Worm (Caenorhabditis elegans) whole organism, L1 larva: ENCODE results near the gene T04F3.3.

Experiments used
- F16B12.6 ChIP-seq: fragments of 150-350 bp; optimal IDR thresholded peaks from 2 replicates; lab custom pipeline; 2014; ENCODE audit warnings: missing biosample characterization, missing genetic modification characterization
- Y116A8C.19 ChIP-seq: sonication (generic microtip); optimal IDR thresholded peaks from 2 replicates; lab custom pipeline; 2016; ENCODE audit warnings: missing compliant biosample characterization, missing genetic modification characterization, borderline replicate concordance
- ama-1 ChIP-seq: fragments of 150-350 bp; optimal IDR thresholded peaks from 2 replicates; lab custom pipeline; 2014
- blmp-1 ChIP-seq: fragments of 150-350 bp; optimal IDR thresholded peaks from 2 replicates; lab custom pipeline; 2014; ENCODE audit warnings: missing biosample characterization, missing genetic modification characterization
- ceh-88 ChIP-seq: fragments of 200-800 bp; sonication (Bioruptor generic); IDR thresholded peaks from 2 replicates; pipeline ENCODE4 v1.3.6; 2022; ENCODE audit warnings: missing genetic modification characterization, missing compliant biosample characterization
- dpl-1 ChIP-seq, 3 experiments: fragments of 150-350 bp in 2 of 3; sonication (generic microtip) in 1 of 3; optimal IDR thresholded peaks; 2 replicates each; lab custom pipeline; 2014 to 2017; ENCODE audit warnings: missing biosample characterization in 3 of 3, missing genetic modification characterization in 3 of 3, missing genetic modification reagents in 3 of 3
- efl-1 ChIP-seq, 4 experiments: fragments of 150-350 bp; optimal IDR thresholded peaks in 3 of 4; peaks in 1 of 4; 1 replicate in 1 of 4; 2 replicates in 3 of 4; lab custom pipeline; 2014; ENCODE audit warnings: missing biosample characterization in 2 of 4, missing genetic modification characterization in 2 of 4, missing genetic modification reagents in 2 of 4
- egl-13 ChIP-seq: sonication (generic microtip); optimal IDR thresholded peaks from 2 replicates; lab custom pipeline; 2016; ENCODE audit warnings: missing genotype, missing genetic modification reagents, missing genetic modification characterization, missing compliant biosample characterization
- egl-27 ChIP-seq, 2 experiments: fragments of 150-350 bp in 1 of 2; sonication (generic microtip); optimal IDR thresholded peaks; 3 replicates each; lab custom pipeline; 2017 to 2018; ENCODE audit warnings: missing biosample characterization in 2 of 2, missing genetic modification characterization in 2 of 2, missing genetic modification reagents in 2 of 2
- elt-2 ChIP-seq: sonication (generic microtip); optimal IDR thresholded peaks from 2 replicates; lab custom pipeline; 2016; ENCODE audit warnings: missing genetic modification characterization, mild to moderate bottlenecking, inconsistent platforms, missing compliant biosample characterization, missing genetic modification reagents
- elt-3 ChIP-seq, 6 experiments: fragments of 150-350 bp in 1 of 6; sonication (generic microtip); optimal IDR thresholded peaks; 2 replicates each; lab custom pipeline; 2017 to 2018; ENCODE audit warnings: missing biosample characterization in 6 of 6, missing genetic modification characterization in 6 of 6, inconsistent platforms in 1 of 6
- fkh-8 ChIP-seq: sonication (generic microtip); optimal IDR thresholded peaks from 2 replicates; lab custom pipeline; 2016; ENCODE audit warnings: mild to moderate bottlenecking, missing genetic modification characterization, missing compliant biosample characterization
- jun-1 ChIP-seq: fragments of 150-350 bp; optimal IDR thresholded peaks from 2 replicates; lab custom pipeline; 2014; ENCODE audit warnings: missing biosample characterization, missing genetic modification reagents, missing genetic modification characterization
- lin-35 ChIP-seq, 2 experiments: fragments of 150-350 bp; optimal IDR thresholded peaks; 2 replicates each; lab custom pipeline; 2014; ENCODE audit warnings: missing biosample characterization in 2 of 2, missing genetic modification characterization in 2 of 2, missing genetic modification reagents in 2 of 2
- lir-3 ChIP-seq: sonication (generic microtip); optimal IDR thresholded peaks from 2 replicates; lab custom pipeline; 2016; ENCODE audit warnings: mild to moderate bottlenecking, missing genetic modification characterization, moderate library complexity, missing compliant biosample characterization; ENCODE audit not compliant: poor library complexity
- lsy-2 ChIP-seq, 2 experiments: fragments of 150-350 bp; optimal IDR thresholded peaks; 2 replicates each; lab custom pipeline; 2014; ENCODE audit warnings: missing biosample characterization in 2 of 2, missing genetic modification characterization in 2 of 2
- mab-9 ChIP-seq: fragments of 200-800 bp; sonication (Bioruptor generic); IDR thresholded peaks from 2 replicates; pipeline ENCODE4 v1.3.6; 2022; ENCODE audit warnings: missing genetic modification reagents, missing genetic modification characterization, missing compliant biosample characterization
- mef-2 ChIP-seq: fragments of 150-350 bp; optimal IDR thresholded peaks from 2 replicates; lab custom pipeline; 2014; ENCODE audit warnings: missing biosample characterization, missing genetic modification characterization
- nhr-11 ChIP-seq: fragments of 150-350 bp; optimal IDR thresholded peaks from 2 replicates; lab custom pipeline; 2014; ENCODE audit warnings: missing biosample characterization, missing genetic modification characterization
- nhr-19 ChIP-seq: fragments of 200-800 bp; sonication (Bioruptor generic); conservative IDR thresholded peaks from 2 replicates; pipeline ENCODE4 v1.3.6; 2022; ENCODE audit warnings: missing genetic modification characterization, missing compliant biosample characterization
- nhr-20 ChIP-seq: sonication (generic microtip); optimal IDR thresholded peaks from 2 replicates; lab custom pipeline; 2016; ENCODE audit warnings: mild to moderate bottlenecking, missing genetic modification characterization, missing compliant biosample characterization
- nhr-237 ChIP-seq: fragments of 150-350 bp; optimal IDR thresholded peaks from 2 replicates; lab custom pipeline; 2014; ENCODE audit warnings: missing biosample characterization, missing genetic modification characterization
- nhr-28 ChIP-seq: fragments of 150-350 bp; optimal IDR thresholded peaks from 2 replicates; lab custom pipeline; 2014; ENCODE audit warnings: missing biosample characterization, missing genetic modification characterization
- nhr-71 ChIP-seq: sonication (generic microtip); optimal IDR thresholded peaks from 2 replicates; lab custom pipeline; 2016; ENCODE audit warnings: mild to moderate bottlenecking, missing genetic modification characterization, moderate library complexity, missing compliant biosample characterization
- nhr-77 ChIP-seq: fragments of 150-350 bp; optimal IDR thresholded peaks from 2 replicates; lab custom pipeline; 2014; ENCODE audit warnings: missing biosample characterization, missing genetic modification characterization
- nhr-84 ChIP-seq: sonication (generic microtip); optimal IDR thresholded peaks from 2 replicates; lab custom pipeline; 2017; ENCODE audit warnings: missing biosample characterization, missing genetic modification characterization
- nhr-85 ChIP-seq: sonication (generic microtip); peaks from one replicate; lab custom pipeline; 2016; ENCODE audit warnings: missing genetic modification characterization, inconsistent platforms, missing compliant biosample characterization
- pag-3 ChIP-seq: sonication (generic microtip); optimal IDR thresholded peaks from 2 replicates; lab custom pipeline; 2017; ENCODE audit warnings: missing genetic modification characterization, mild to moderate bottlenecking, missing compliant biosample characterization, antibody characterized with exemption, borderline replicate concordance; ENCODE audit not compliant: insufficient read depth
- pqm-1 ChIP-seq: sonication (generic microtip); optimal IDR thresholded peaks from 3 replicates; lab custom pipeline; 2017; ENCODE audit warnings: missing biosample characterization, missing genetic modification characterization
- rnt-1 ChIP-seq: sonication (generic microtip); optimal IDR thresholded peaks from 2 replicates; lab custom pipeline; 2016; ENCODE audit warnings: mild to moderate bottlenecking, missing genetic modification characterization, moderate library complexity, missing compliant biosample characterization
- snpc-4 ChIP-seq: fragments of 150-350 bp; optimal IDR thresholded peaks from 2 replicates; lab custom pipeline; 2014; ENCODE audit warnings: missing biosample characterization, missing genetic modification characterization
- sox-4 ChIP-seq: sonication (generic microtip); optimal IDR thresholded peaks from 2 replicates; lab custom pipeline; 2016; ENCODE audit warnings: missing genetic modification characterization, missing compliant biosample characterization
- sup-37 ChIP-seq: fragments of 200-800 bp; sonication (Bioruptor generic); optimal IDR thresholded peaks from 2 replicates; lab custom pipeline; 2018; ENCODE audit warnings: mild to moderate bottlenecking, missing genetic modification characterization, missing compliant biosample characterization
- swsn-7 ChIP-seq: sonication (generic microtip); optimal IDR thresholded peaks from 2 replicates; lab custom pipeline; 2016; ENCODE audit warnings: missing genetic modification characterization, missing compliant biosample characterization
- unc-86 ChIP-seq: sonication (generic microtip); optimal IDR thresholded peaks from 2 replicates; lab custom pipeline; 2016; ENCODE audit warnings: missing genetic modification characterization, missing compliant biosample characterization
- vab-15 ChIP-seq: sonication (generic microtip); optimal IDR thresholded peaks from 2 replicates; lab custom pipeline; 2017; ENCODE audit warnings: missing genotype, mild to moderate bottlenecking, missing genetic modification characterization, missing compliant biosample characterization
- xbp-1 ChIP-seq: sonication (generic microtip); optimal IDR thresholded peaks from 2 replicates; lab custom pipeline; 2016; ENCODE audit warnings: missing genetic modification characterization, missing compliant biosample characterization
- zip-4 ChIP-seq: fragments of 200-800 bp; sonication (Bioruptor generic); optimal IDR thresholded peaks from 2 replicates; lab custom pipeline; 2018; ENCODE audit warnings: mild to moderate bottlenecking, missing genetic modification characterization, moderate library complexity, missing compliant biosample characterization

The T04F3.3 gene

ce11 chrV:11769646-11770045 is 10.9 kb downstream of the T04F3.3 start:
- TF ChIP-seq nhr-84 (tag; lab: Kevin White, UChicago) (no peak), pag-3 (tag; lab: Kevin White, UChicago) (no peak), ama-1 (no peak), elt-3 (tag; optimal IDR thresholded peaks at IDR 0.05; lab: Kevin White, UChicago) (no peak), pqm-1 (no peak), zip-4 (GFP tag; lab: Kevin White, UChicago) (no peak), nhr-85 (tag; lab: Kevin White, UChicago) (no peak), efl-1 (optimal IDR thresholded peaks at IDR 0.05; lab: Kevin White, UChicago) (no peak), efl-1 (GFP tag; optimal IDR thresholded peaks at IDR 0.05 in 1 of 2; lab: Kevin White, UChicago) (peak in 1 of 2 experiments; percentile 56), swsn-7 (no peak)

- TF ChIP-seq nhr-77 (tag; lab: Kevin White, UChicago) (no peak), mef-2 (tag; lab: Kevin White, UChicago) (no peak), pag-3 (tag; lab: Kevin White, UChicago) (no peak), sox-4 (tag; lab: Kevin White, UChicago) (no peak), rnt-1 (tag; lab: Kevin White, UChicago) (no peak), mab-9 (GFP tag; lab: Robert Waterston, UW) (no peak), egl-27 (tag; optimal IDR thresholded peaks at IDR 0.05; lab: Kevin White, UChicago) (no peak), nhr-85 (tag; lab: Kevin White, UChicago) (peak; percentile 52), lir-3 (tag; lab: Kevin White, UChicago) (no peak), jun-1 (tag; lab: Kevin White, UChicago) (no peak), F16B12.6 (no peak), blmp-1 (tag; lab: Kevin White, UChicago) (peak; percentile 35), elt-2 (tag; lab: Kevin White, UChicago) (no peak), lin-35 (GFP tag; optimal IDR thresholded peaks at IDR 0.05; lab: Kevin White, UChicago) (peak in 1 of 2 experiments; percentile 43), lsy-2 (tag; optimal IDR thresholded peaks at IDR 0.05; lab: Kevin White, UChicago) (peak in 1 of 2 experiments; percentile 29), ceh-88 (GFP tag; lab: Robert Waterston, UW) (no peak), fkh-8 (tag; lab: Kevin White, UChicago) (no peak), nhr-20 (tag; lab: Kevin White, UChicago) (no peak), nhr-11 (no peak), Y116A8C.19 (no peak), vab-15 (no peak), dpl-1 (GFP tag; optimal IDR thresholded peaks at IDR 0.05; lab: Kevin White, UChicago) (peak; percentile 27 to 48 (median 46)), nhr-28 (no peak), nhr-19 (no peak), egl-13 (tag; lab: Kevin White, UChicago) (no peak), nhr-237 (tag; lab: Kevin White, UChicago) (no peak), pqm-1 (no peak), sup-37 (GFP tag; lab: Kevin White, UChicago) (no peak), unc-86 (tag; lab: Kevin White, UChicago) (no peak), efl-1 (optimal IDR thresholded peaks at IDR 0.05; lab: Kevin White, UChicago) (peak in 1 of 2 experiments; percentile 42), efl-1 (GFP tag; optimal IDR thresholded peaks at IDR 0.05 in 1 of 2; lab: Kevin White, UChicago) (peak; percentile 50 to 92), nhr-71 (tag; lab: Kevin White, UChicago) (peak; percentile 9), ama-1 (no peak)
- TF ChIP-seq, all 84 proteins: peak for 7
Observed at ce11 chrV:11770053-11770517, 11.3 kb downstream of the T04F3.3 start, which contains the start of gene F55A11.4. F55A11.4 (plus strand) TSS chrV:11770467.

- TF ChIP-seq xbp-1 (tag; lab: Kevin White, UChicago): peak; percentile 12
- peak; percentile 42 for TF ChIP-seq blmp-1 (tag; lab: Kevin White, UChicago)
- no peak for TF ChIP-seq snpc-4 (tag; lab: Kevin White, UChicago)
Observed at ce11 chrV:11773420-11773819, 14.7 kb downstream of the T04F3.3 start, which contains the start of gene bus-18. bus-18 (plus strand) TSS chrV:11773720.
